Worm (Caenorhabditis elegans) whole organism, L4/young adult: ENCODE data around the gene sto-4.

Experiments used
- dao-5 ChIP-seq: sonication (generic microtip); optimal IDR thresholded peaks from 2 replicates; lab custom pipeline; 2016; ENCODE audit warnings: missing genotype, missing genetic modification characterization, moderate library complexity, missing compliant biosample characterization
- him-1 ChIP-seq: sonication (generic microtip); optimal IDR thresholded peaks from 2 replicates; lab custom pipeline; 2016; ENCODE audit warnings: missing genotype, missing genetic modification reagents, missing genetic modification characterization, missing compliant biosample characterization

DNA sequence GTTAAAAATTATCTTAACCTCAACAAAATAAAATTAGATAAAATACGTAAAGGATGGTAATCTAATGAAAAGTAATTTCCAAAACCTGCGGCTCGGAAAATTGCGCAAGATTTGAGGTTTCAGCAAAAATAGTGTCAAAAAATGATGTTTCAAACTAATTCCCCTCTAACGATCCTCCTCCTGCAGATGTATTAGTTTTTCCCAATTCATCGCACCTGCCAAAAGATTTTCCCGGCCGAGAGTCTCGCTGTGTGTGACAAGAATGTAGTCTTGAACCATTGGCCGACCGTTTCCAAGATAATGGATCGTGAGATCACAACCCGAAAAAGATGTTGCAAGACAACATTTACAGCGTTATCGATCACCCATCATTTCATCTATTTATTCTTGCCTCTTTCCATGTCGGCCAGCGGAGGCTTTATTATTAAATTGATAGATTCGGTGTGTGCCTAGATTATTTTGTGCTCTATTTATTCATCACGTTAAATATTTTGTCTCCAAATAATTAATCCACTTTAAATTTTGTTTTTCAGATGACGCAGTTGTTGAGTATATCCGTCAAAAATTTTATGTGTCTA lies 46.2 kb downstream of the sto-4 start, which contains the start of the genes C44C10.10 and C44C10.5:
- no peak for TF ChIP-seq dao-5 (tag; lab: Kevin White, UChicago)
- no peak for TF ChIP-seq him-1 (tag; lab: Kevin White, UChicago)
